Worm (Caenorhabditis elegans) whole organism, L1 larva: ENCODE data around the gene dlhd-1.

Experiments used
- ama-1 ChIP-seq: fragments of 150-350 bp; optimal IDR thresholded peaks from 2 replicates; lab custom pipeline; 2014
- ces-1 ChIP-seq: fragments of 150-350 bp; optimal IDR thresholded peaks from 2 replicates; lab custom pipeline; 2014; ENCODE audit warnings: missing biosample characterization, missing genetic modification reagents, missing genetic modification characterization
- nhr-71 ChIP-seq: sonication (generic microtip); optimal IDR thresholded peaks from 2 replicates; lab custom pipeline; 2016; ENCODE audit warnings: mild to moderate bottlenecking, missing genetic modification characterization, moderate library complexity, missing compliant biosample characterization

DNA sequence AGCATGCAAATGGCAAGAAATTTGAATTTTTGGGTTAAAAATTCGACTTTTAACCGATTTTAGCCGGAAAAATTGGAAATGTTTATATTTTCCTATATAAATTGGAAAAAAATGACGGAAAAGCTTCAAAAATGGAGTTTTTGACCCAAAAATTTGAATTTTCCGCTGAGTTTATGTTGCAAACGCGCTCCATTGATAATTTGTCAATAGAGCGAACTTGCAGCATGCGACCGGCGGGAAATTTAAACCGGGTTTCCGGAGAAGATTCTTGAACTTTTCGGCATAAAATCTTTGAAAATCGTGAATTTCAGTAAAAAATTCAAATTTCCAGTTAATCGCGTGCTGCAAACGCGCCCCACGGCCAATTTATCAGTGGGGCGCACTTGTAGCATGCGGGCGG lies 40.6 kb downstream of the dlhd-1 start:
- TF ChIP-seq ama-1 (lab: Kevin White, UChicago) (no peak), ces-1 (no peak), nhr-71 (tag; lab: Kevin White, UChicago) (no peak)
